Fruit fly (Drosophila melanogaster) Kc167 (cell line): ENCODE results near the gene CG5849.

Experiments
- Myc ChIP-seq: fragments of >200 bp; optimal IDR thresholded peaks from 2 replicates; lab custom pipeline; 2017; ENCODE audit warnings: missing external identifiers
- Sin3A ChIP-seq: fragments of >200 bp; optimal IDR thresholded peaks from 2 replicates; lab custom pipeline; 2018; ENCODE audit warnings: missing external identifiers
- h ChIP-seq: fragments of >200 bp; optimal IDR thresholded peaks from 3 replicates; lab custom pipeline; 2018; ENCODE audit warnings: missing external identifiers
- insv ChIP-seq: fragments of >200 bp; optimal IDR thresholded peaks from 3 replicates; lab custom pipeline; 2018; ENCODE audit warnings: missing external identifiers
- psq ChIP-seq: fragments of >200 bp; optimal IDR thresholded peaks from 2 replicates; lab custom pipeline; 2017; ENCODE audit warnings: missing external identifiers
- ttk ChIP-seq: sonication (Bioruptor generic); optimal IDR thresholded peaks from 2 replicates; lab custom pipeline; 2017; ENCODE audit warnings: missing external identifiers

CG5849 gene

dm6 chr3R:21753099-21753498, 13.2 kb downstream of the CG5849 start:
- TF ChIP-seq ttk (lab: Kevin White, UChicago) = no peak

- no peak for TF ChIP-seq insv (lab: Kevin White, UChicago)
Observed at dm6 chr3R:21753974-21754373, 14.1 kb downstream of the CG5849 start, which contains the start of gene CG31198. CG31198 (plus strand) TSS chr3R:21754324.

DNA sequence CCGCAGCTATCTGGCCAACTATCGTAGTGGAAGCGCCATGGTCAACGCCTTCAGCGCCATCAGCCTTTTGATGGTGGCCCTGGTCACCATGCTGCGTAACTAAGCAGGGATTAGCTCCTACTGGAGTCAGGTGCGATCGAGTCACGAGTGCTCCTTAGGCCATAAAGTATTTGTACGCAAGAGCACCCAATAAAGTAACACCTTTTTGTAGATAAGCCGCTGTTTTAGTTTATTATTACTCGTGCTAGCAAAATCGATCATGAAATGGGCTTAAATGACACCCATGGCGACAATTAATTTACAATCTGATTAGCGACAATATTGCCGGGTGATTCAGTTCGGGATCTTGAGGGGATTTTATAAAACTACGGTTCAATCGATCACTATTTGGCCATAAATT, 17.6 kb downstream of the CG5849 start:
- TF ChIP-seq h (lab: Kevin White, UChicago) (no peak), insv (lab: Kevin White, UChicago) (no peak), Sin3A (lab: Kevin White, UChicago) (no peak), Myc (lab: Kevin White, UChicago) (no peak), psq (lab: Kevin White, UChicago) (no peak), ttk (lab: Kevin White, UChicago) (no peak)

DNA sequence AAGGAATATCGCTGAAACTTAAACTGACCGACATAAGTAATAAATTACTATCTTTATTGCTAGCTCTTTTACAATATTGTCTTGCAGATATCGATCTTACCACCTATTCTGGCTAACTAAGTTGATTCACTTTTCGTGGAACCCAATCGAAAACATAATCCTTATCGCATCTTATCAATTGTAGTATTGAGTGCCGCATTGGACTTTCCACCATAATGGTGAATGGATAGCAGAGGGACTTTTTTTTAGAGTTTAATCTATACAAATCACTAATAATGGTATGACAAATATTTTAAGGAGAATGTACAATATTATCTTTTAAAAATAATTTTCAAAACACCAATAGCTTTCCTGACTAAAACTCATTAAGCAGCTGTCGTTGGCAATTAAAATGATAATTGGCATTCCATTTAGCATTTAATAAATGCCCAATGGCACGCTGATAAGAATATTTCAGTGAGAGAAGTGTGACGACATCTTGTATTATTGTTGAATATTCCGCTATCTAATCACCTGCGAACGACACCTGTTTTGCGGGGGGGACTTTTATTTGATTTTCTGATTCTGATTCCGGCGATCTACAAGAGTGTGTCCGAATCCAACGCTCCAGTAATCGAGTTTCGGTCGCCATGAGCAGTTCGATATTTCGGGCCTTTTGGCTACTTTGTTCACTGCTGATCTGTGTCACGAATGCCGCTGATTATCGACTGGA, 18.4 kb downstream of the CG5849 start, which contains the start of gene CG42335:
TSS of gene CG42335 (plus strand) at position 620 of the 712 bp plus-strand sequence.
- TF ChIP-seq Sin3A (lab: Kevin White, UChicago) (no peak), Myc (lab: Kevin White, UChicago) (no peak)

dm6 chr3R:21769218-21769617, 29.3 kb downstream of the CG5849 start, which contains the start of gene Burs:
Burs (plus strand) TSS chr3R:21769518.
- no peak for TF ChIP-seq Myc (lab: Kevin White, UChicago)
- TF ChIP-seq h (lab: Kevin White, UChicago) = no peak
- no peak for TF ChIP-seq psq (lab: Kevin White, UChicago)
- TF ChIP-seq insv (lab: Kevin White, UChicago) = no peak
- no peak for TF ChIP-seq Sin3A (lab: Kevin White, UChicago)
- no peak for TF ChIP-seq ttk (lab: Kevin White, UChicago)

dm6 chr3R:21775766-21776165, 35.9 kb downstream of the CG5849 start, which contains the start of the genes GABA-B-R2 and CG6800:
GABA-B-R2 (minus strand) TSS chr3R:21775840.
CG6800 (plus strand) TSS chr3R:21776138.
- TF ChIP-seq insv (lab: Kevin White, UChicago) (no peak), psq (lab: Kevin White, UChicago) (no peak), Myc (lab: Kevin White, UChicago) (no peak), ttk (lab: Kevin White, UChicago) (no peak), h (lab: Kevin White, UChicago) (no peak), Sin3A (lab: Kevin White, UChicago) (no peak)

dm6 chr3R:21777660-21778059, 37.8 kb downstream of the CG5849 start, which contains the start of gene Polr1H:
Polr1H (minus strand) TSS chr3R:21777847.
- TF ChIP-seq Sin3A (lab: Kevin White, UChicago) (no peak), ttk (lab: Kevin White, UChicago) (no peak), insv (lab: Kevin White, UChicago) (no peak), psq (lab: Kevin White, UChicago) (no peak), h (lab: Kevin White, UChicago) (no peak), Myc (lab: Kevin White, UChicago) (no peak)

dm6 chr3R:21780086-21780485, 40.2 kb downstream of the CG5849 start:
- TF ChIP-seq h (lab: Kevin White, UChicago) = no peak

dm6 chr3R:21781448-21781847, 41.5 kb downstream of the CG5849 start:
- TF ChIP-seq psq (lab: Kevin White, UChicago) (no peak), h (lab: Kevin White, UChicago) (no peak), Sin3A (lab: Kevin White, UChicago) (no peak), Myc (lab: Kevin White, UChicago) (no peak), insv (lab: Kevin White, UChicago) (no peak), ttk (lab: Kevin White, UChicago) (no peak)

DNA sequence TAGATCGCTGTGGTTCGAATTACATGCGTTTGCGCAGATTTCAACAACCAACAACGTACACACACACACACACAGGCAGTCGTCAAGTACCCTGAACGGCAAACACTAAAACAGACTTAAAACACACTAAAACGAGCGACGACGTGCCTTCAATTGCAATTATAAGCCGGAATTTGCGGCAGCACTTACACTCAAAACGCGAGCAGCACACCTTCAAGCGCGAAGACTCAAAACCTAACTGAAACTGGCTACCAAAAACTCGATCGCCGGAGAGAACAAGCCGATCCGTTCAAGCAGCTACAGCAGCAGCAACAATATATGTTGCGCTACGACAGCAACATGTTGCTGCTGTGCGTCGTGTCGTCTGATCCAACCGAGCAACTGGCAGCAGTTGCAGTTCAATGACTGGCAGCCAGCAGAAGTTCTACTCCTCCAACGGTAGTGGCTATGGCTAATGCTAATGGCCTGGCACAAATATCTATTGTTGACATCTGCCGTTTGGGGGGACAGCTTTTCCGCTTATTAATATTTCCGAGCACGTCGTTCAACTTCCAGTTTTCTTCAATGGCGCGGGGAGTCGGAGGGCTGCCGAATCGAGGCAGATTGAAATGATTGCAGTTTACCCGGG, 42.5 kb downstream of the CG5849 start, which contains the start of gene tsl:
TSS of gene tsl (minus strand) at position 242 of the 628 bp plus-strand sequence.
- TF ChIP-seq insv (lab: Kevin White, UChicago) (no peak), h (lab: Kevin White, UChicago) (no peak), Myc (lab: Kevin White, UChicago) (no peak), psq (lab: Kevin White, UChicago) (no peak), ttk (lab: Kevin White, UChicago) (no peak), Sin3A (lab: Kevin White, UChicago) (no peak)

- no peak for TF ChIP-seq insv (lab: Kevin White, UChicago)
- no peak for TF ChIP-seq psq (lab: Kevin White, UChicago)
- no peak for TF ChIP-seq h (lab: Kevin White, UChicago)
- no peak for TF ChIP-seq Sin3A (lab: Kevin White, UChicago)
- TF ChIP-seq Myc (lab: Kevin White, UChicago) = no peak
- TF ChIP-seq ttk (lab: Kevin White, UChicago) = no peak
Observed at dm6 chr3R:21790392-21790791, 50.5 kb downstream of the CG5849 start.

dm6 chr3R:21793760-21794159, 53.9 kb downstream of the CG5849 start:
- no peak for TF ChIP-seq Myc (lab: Kevin White, UChicago)
- TF ChIP-seq psq (lab: Kevin White, UChicago) = no peak
- TF ChIP-seq h (lab: Kevin White, UChicago) = no peak
- TF ChIP-seq ttk (lab: Kevin White, UChicago) = no peak
- TF ChIP-seq Sin3A (lab: Kevin White, UChicago) = no peak
- TF ChIP-seq insv (lab: Kevin White, UChicago) = no peak
